Worm (Caenorhabditis elegans) whole organism, L4/young adult: Measurements from ENCODE around the gene egg-1.

ENCODE experiments used
- W03F9.2 ChIP-seq: fragments of 150-350 bp; optimal IDR thresholded peaks from 2 replicates; lab custom pipeline; 2014; ENCODE audit warnings: missing biosample characterization, missing genetic modification characterization
- dao-5 ChIP-seq: sonication (generic microtip); optimal IDR thresholded peaks from 2 replicates; lab custom pipeline; 2016; ENCODE audit warnings: missing genotype, missing genetic modification characterization, moderate library complexity, missing compliant biosample characterization
- him-1 ChIP-seq: sonication (generic microtip); optimal IDR thresholded peaks from 2 replicates; lab custom pipeline; 2016; ENCODE audit warnings: missing genotype, missing genetic modification reagents, missing genetic modification characterization, missing compliant biosample characterization

DNA sequence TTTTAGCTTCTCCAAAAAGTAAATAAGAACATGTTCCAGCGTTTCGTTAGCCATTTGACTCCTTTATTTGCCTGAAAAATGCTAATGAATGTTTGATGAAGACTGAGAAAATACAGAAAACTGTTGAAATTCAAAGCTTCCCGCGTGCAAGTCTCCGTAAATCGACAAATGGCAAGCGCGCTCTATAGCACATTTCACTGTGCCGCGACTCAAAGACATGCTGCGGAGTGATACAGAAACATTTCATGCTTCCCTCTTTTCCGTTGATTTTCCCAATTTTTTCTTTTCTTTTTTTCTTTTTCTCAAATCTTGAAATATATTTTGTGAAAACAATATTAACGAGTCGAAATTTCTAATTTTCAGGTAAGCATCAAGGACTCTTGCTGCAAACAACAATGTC, 49.0 kb upstream of the egg-1 start, which contains the start of the genes ska-3 and rps-12:
- TF ChIP-seq dao-5 = no peak
- TF ChIP-seq him-1 (tag; lab: Kevin White, UChicago) = peak; percentile 99
- TF ChIP-seq W03F9.2 = peak; percentile 98
